Worm (Caenorhabditis elegans): ENCODE measurements around the gene rpb-4.

DNA sequence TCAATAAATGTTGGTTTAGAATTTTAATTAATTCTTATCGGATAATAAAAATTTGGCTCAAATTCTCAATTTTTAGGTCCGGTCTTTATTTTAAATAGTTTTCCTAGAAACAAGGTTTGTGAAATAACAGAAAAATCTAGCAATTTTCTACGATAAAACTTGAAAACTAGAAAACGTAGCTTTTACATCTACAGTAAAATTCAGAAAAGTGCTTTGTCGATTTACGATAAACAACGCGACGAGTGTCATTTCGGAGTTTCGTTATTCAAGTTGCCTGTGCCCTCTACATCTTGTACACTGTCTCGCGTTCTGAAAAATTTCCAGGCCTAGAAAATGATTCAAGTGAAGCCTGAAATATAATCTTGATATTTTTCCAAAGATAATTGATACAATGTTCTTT is 17.5 kb upstream of the rpb-4 start:
- TF ChIP-seq pha-4 (tag; optimal IDR thresholded peaks at IDR 0.05) = no peak
- TF ChIP-seq lsy-27 (tag; optimal IDR thresholded peaks at IDR 0.05; ENCODE audit: borderline replicate concordance, insufficient read depth) = no peak
- peak; percentile 57 for TF ChIP-seq rcor-1 (GFP tag; IDR thresholded peaks at IDR 0.05)
- TF ChIP-seq ets-4 (GFP tag; optimal IDR thresholded peaks at IDR 0.05) = no peak

Data from whole organism, young adult.